Fruit fly (Drosophila melanogaster) whole organism, adult: Measurements from ENCODE around the gene CG1840.

Source experiments
- CG11617 ChIP-seq: fragments of 200-800 bp; sonication (Bioruptor generic); optimal IDR thresholded peaks from 2 replicates; lab custom pipeline; 2017; ENCODE audit warnings: mild to moderate bottlenecking, missing biosample characterization, missing genetic modification reagents, missing genetic modification characterization
- CG12768 ChIP-seq: fragments of 200-800 bp; sonication (Bioruptor generic); optimal IDR thresholded peaks from 2 replicates; lab custom pipeline; 2017; ENCODE audit warnings: missing biosample characterization, missing genetic modification characterization, mild to moderate bottlenecking, moderate library complexity, missing genetic modification reagents
- CG14711 ChIP-seq: fragments of 200-800 bp; sonication (Bioruptor generic); optimal IDR thresholded peaks from 2 replicates; lab custom pipeline; 2018; ENCODE audit warnings: missing biosample characterization, mild to moderate bottlenecking, missing genetic modification characterization, moderate library complexity
- CG1620 ChIP-seq: fragments of 200-800 bp; sonication (Bioruptor generic); optimal IDR thresholded peaks from 2 replicates; lab custom pipeline; 2016; ENCODE audit warnings: missing biosample characterization, missing genetic modification characterization
- CG33017 ChIP-seq: fragments of 200-800 bp; sonication (Bioruptor generic); optimal IDR thresholded peaks from 2 replicates; lab custom pipeline; 2018; ENCODE audit warnings: missing biosample characterization, mild to moderate bottlenecking, missing genetic modification characterization, moderate library complexity
- CG5204 ChIP-seq: fragments of 200-800 bp; sonication (Bioruptor generic); optimal IDR thresholded peaks from 2 replicates; lab custom pipeline; 2016; ENCODE audit warnings: missing biosample characterization, missing genetic modification characterization
- CG7045 ChIP-seq: fragments of 200-800 bp; sonication (Bioruptor generic); optimal IDR thresholded peaks from 2 replicates; lab custom pipeline; 2017; ENCODE audit warnings: missing biosample characterization, mild to moderate bottlenecking, missing genetic modification characterization
- CG7101 ChIP-seq: fragments of 200-800 bp; sonication (Bioruptor generic); optimal IDR thresholded peaks from 2 replicates; lab custom pipeline; 2018; ENCODE audit warnings: missing biosample characterization, mild to moderate bottlenecking, missing genetic modification characterization, moderate library complexity
- Clk ChIP-seq: fragments of 200-800 bp; sonication (Bioruptor generic); optimal IDR thresholded peaks from 2 replicates; lab custom pipeline; 2017; ENCODE audit warnings: missing biosample characterization, missing genetic modification characterization
- Crg-1 ChIP-seq: fragments of 200-800 bp; sonication (Bioruptor generic); optimal IDR thresholded peaks from 2 replicates; lab custom pipeline; 2016; ENCODE audit warnings: missing biosample characterization, missing genetic modification characterization
- Hr96 ChIP-seq: fragments of 200-800 bp; sonication (Bioruptor generic); optimal IDR thresholded peaks from 2 replicates; lab custom pipeline; 2016; ENCODE audit warnings: missing biosample characterization, missing genetic modification characterization
- Mnt ChIP-seq: fragments of 200-800 bp; sonication (Bioruptor generic); optimal IDR thresholded peaks from 2 replicates; lab custom pipeline; 2016; ENCODE audit warnings: missing biosample characterization, mild to moderate bottlenecking, missing genetic modification characterization
- bab1 ChIP-seq: fragments of 200-800 bp; sonication (Bioruptor generic); optimal IDR thresholded peaks from 3 replicates; lab custom pipeline; 2019; ENCODE audit warnings: missing biosample characterization, mild to moderate bottlenecking, missing genetic modification characterization, moderate library complexity
- cic ChIP-seq: fragments of 200-800 bp; sonication (Bioruptor generic); optimal IDR thresholded peaks from 2 replicates; lab custom pipeline; 2017; ENCODE audit warnings: missing biosample characterization, mild to moderate bottlenecking, missing genetic modification characterization, moderate library complexity
- cnc ChIP-seq, 2 experiments: fragments of >200 bp; optimal IDR thresholded peaks; 2 replicates each; lab custom pipeline; 2017
- kay ChIP-seq: fragments of 200-800 bp; sonication (Bioruptor generic); peaks from one replicate; lab custom pipeline; 2016; ENCODE audit warnings: missing biosample characterization, missing genetic modification characterization, borderline replicate concordance
- ovo ChIP-seq: fragments of 200-800 bp; sonication (Bioruptor generic); optimal IDR thresholded peaks from 2 replicates; lab custom pipeline; 2016; ENCODE audit warnings: missing biosample characterization, missing genetic modification characterization
- pad ChIP-seq: fragments of 200-800 bp; sonication (Bioruptor generic); optimal IDR thresholded peaks from 3 replicates; lab custom pipeline; 2017; ENCODE audit warnings: missing biosample characterization, missing genetic modification characterization, mild to moderate bottlenecking, moderate library complexity, missing genetic modification reagents
- tj ChIP-seq: fragments of 200-800 bp; sonication (Bioruptor generic); optimal IDR thresholded peaks from 3 replicates; lab custom pipeline; 2017; ENCODE audit warnings: missing biosample characterization, mild to moderate bottlenecking, missing genetic modification characterization, moderate library complexity
- toe ChIP-seq: fragments of 200-800 bp; sonication (Bioruptor generic); optimal IDR thresholded peaks from 2 replicates; lab custom pipeline; 2016; ENCODE audit warnings: missing biosample characterization, missing genetic modification characterization

CG1840 gene

dm6 chrX:11877165-11877564, 11.0 kb upstream of the CG1840 start, which contains the start of gene CG10352:
CG10352 (minus strand) TSS chrX:11877168.
- TF ChIP-seq tj (GFP tag; lab: Kevin White, UChicago) (peak; percentile 20), CG33017 (tag; lab: Kevin White, UChicago) (no peak), ovo (GFP tag; lab: Kevin White, UChicago) (no peak), CG7045 (no peak), toe (GFP tag; lab: Kevin White, UChicago) (no peak), CG11617 (GFP tag; lab: Kevin White, UChicago) (peak; percentile 22), cnc (optimal IDR thresholded peaks at IDR 0.05; lab: Kevin White, UChicago) (no peak), CG5204 (no peak), pad (GFP tag; lab: Kevin White, UChicago) (no peak), CG12768 (peak; percentile 31), Crg-1 (GFP tag; lab: Kevin White, UChicago) (no peak), bab1 (GFP tag; lab: Kevin White, UChicago) (no peak), CG7101 (peak; percentile 23), CG14711 (tag; lab: Kevin White, UChicago) (no peak), Mnt (GFP tag; lab: Kevin White, UChicago) (peak; percentile 30), kay (no peak), CG1620 (GFP tag; lab: Kevin White, UChicago) (no peak), Clk (GFP tag; lab: Kevin White, UChicago) (no peak), cic (GFP tag; lab: Kevin White, UChicago) (no peak), Hr96 (GFP tag; lab: Kevin White, UChicago) (no peak)

- TF ChIP-seq CG5204 (no peak), CG7045 (no peak), ovo (GFP tag; lab: Kevin White, UChicago) (no peak), CG1620 (GFP tag; lab: Kevin White, UChicago) (no peak), Clk (GFP tag; lab: Kevin White, UChicago) (no peak)
Observed at dm6 chrX:11881686-11882085, 6.5 kb upstream of the CG1840 start.

- TF ChIP-seq tj (GFP tag; lab: Kevin White, UChicago) (no peak), CG1620 (GFP tag; lab: Kevin White, UChicago) (no peak), cic (GFP tag; lab: Kevin White, UChicago) (no peak), Hr96 (GFP tag; lab: Kevin White, UChicago) (no peak), CG7101 (no peak), pad (GFP tag; lab: Kevin White, UChicago) (no peak), CG5204 (no peak), Clk (GFP tag; lab: Kevin White, UChicago) (no peak)
Observed at dm6 chrX:11882447-11882846, 5.7 kb upstream of the CG1840 start.

- TF ChIP-seq cnc (optimal IDR thresholded peaks at IDR 0.05; lab: Kevin White, UChicago) (no peak), CG7101 (no peak), CG14711 (tag; lab: Kevin White, UChicago) (no peak), CG11617 (GFP tag; lab: Kevin White, UChicago) (no peak), Mnt (GFP tag; lab: Kevin White, UChicago) (no peak), kay (no peak), toe (GFP tag; lab: Kevin White, UChicago) (no peak), CG1620 (GFP tag; lab: Kevin White, UChicago) (no peak), CG33017 (tag; lab: Kevin White, UChicago) (no peak), tj (GFP tag; lab: Kevin White, UChicago) (no peak), ovo (GFP tag; lab: Kevin White, UChicago) (no peak), bab1 (GFP tag; lab: Kevin White, UChicago) (no peak), CG12768 (no peak), CG7045 (no peak), pad (GFP tag; lab: Kevin White, UChicago) (no peak), CG5204 (no peak), Hr96 (GFP tag; lab: Kevin White, UChicago) (no peak), Crg-1 (GFP tag; lab: Kevin White, UChicago) (no peak)
Observed at dm6 chrX:11884134-11884533, 4.0 kb upstream of the CG1840 start.

- TF ChIP-seq CG33017 (tag; lab: Kevin White, UChicago) (no peak), CG14711 (tag; lab: Kevin White, UChicago) (no peak), CG7101 (no peak)
Observed at dm6 chrX:11885356-11885755, 2.8 kb upstream of the CG1840 start.

dm6 chrX:11886976-11887375, 1.2 kb upstream of the CG1840 start, which contains the start of the genes CG10353 and SelG:
CG10353 (minus strand) TSS chrX:11887162.
SelG (plus strand) TSS chrX:11887284.
- no peak for TF ChIP-seq ovo (GFP tag; lab: Kevin White, UChicago)
- peak; percentile 77 for TF ChIP-seq bab1 (GFP tag; lab: Kevin White, UChicago)
- no peak for TF ChIP-seq CG7045
- peak; percentile 61 for TF ChIP-seq Crg-1 (GFP tag; lab: Kevin White, UChicago)
- peak; percentile 77 for TF ChIP-seq CG7101
- peak; percentile 75 for TF ChIP-seq Mnt (GFP tag; lab: Kevin White, UChicago)
- no peak for TF ChIP-seq cic (GFP tag; lab: Kevin White, UChicago)
- TF ChIP-seq CG12768, result peak; percentile 7
- TF ChIP-seq tj (GFP tag; lab: Kevin White, UChicago), result peak; percentile 39
- TF ChIP-seq CG5204, result no peak
- no peak for TF ChIP-seq kay
- peak; percentile 31 to 84 for TF ChIP-seq cnc (optimal IDR thresholded peaks at IDR 0.05; lab: Kevin White, UChicago)
- TF ChIP-seq CG33017 (tag; lab: Kevin White, UChicago), result no peak
- TF ChIP-seq toe (GFP tag; lab: Kevin White, UChicago), result peak; percentile 36
- peak; percentile 41 for TF ChIP-seq CG11617 (GFP tag; lab: Kevin White, UChicago)
- TF ChIP-seq CG14711 (tag; lab: Kevin White, UChicago), result peak; percentile 55
- peak; percentile 61 for TF ChIP-seq pad (GFP tag; lab: Kevin White, UChicago)
- no peak for TF ChIP-seq Hr96 (GFP tag; lab: Kevin White, UChicago)
- no peak for TF ChIP-seq Clk (GFP tag; lab: Kevin White, UChicago)
- TF ChIP-seq CG1620 (GFP tag; lab: Kevin White, UChicago), result peak; percentile 78
